Fruit fly (Drosophila melanogaster) whole organism, embryonic: ENCODE results near the gene CG17593.

Source experiments
- Abd-B ChIP-seq: fragments of 200-800 bp; sonication (Bioruptor generic); optimal IDR thresholded peaks from 2 replicates; lab custom pipeline; 2018; ENCODE audit warnings: missing biosample characterization, mild to moderate bottlenecking, missing genetic modification characterization, moderate library complexity
- CG10147 ChIP-seq: fragments of 200-800 bp; sonication (Bioruptor generic); optimal IDR thresholded peaks from 2 replicates; lab custom pipeline; 2019; ENCODE audit warnings: missing biosample characterization, mild to moderate bottlenecking, missing genetic modification characterization, moderate library complexity
- CG11085 ChIP-seq: fragments of 200-800 bp; sonication (Bioruptor generic); IDR thresholded peaks from 2 replicates; pipeline ENCODE4 v1.3.6; 2022; ENCODE audit warnings: missing biosample characterization, missing genetic modification characterization
- CG11504 ChIP-seq: fragments of 200-800 bp; sonication (Bioruptor generic); optimal IDR thresholded peaks from 3 replicates; lab custom pipeline; 2019; ENCODE audit warnings: missing biosample characterization, mild to moderate bottlenecking, missing genetic modification characterization, moderate library complexity
- CG12071 ChIP-seq: fragments of 200-800 bp; sonication (Bioruptor generic); optimal IDR thresholded peaks from 3 replicates; lab custom pipeline; 2018; ENCODE audit warnings: missing biosample characterization, mild to moderate bottlenecking, missing genetic modification characterization
- CG12659 ChIP-seq: fragments of 200-800 bp; sonication (Bioruptor generic); optimal IDR thresholded peaks from 3 replicates; lab custom pipeline; 2017; ENCODE audit warnings: mild to moderate bottlenecking, missing biosample characterization, missing genetic modification reagents, missing genetic modification characterization
- CG14710 ChIP-seq: fragments of 200-800 bp; sonication (Bioruptor generic); optimal IDR thresholded peaks from 3 replicates; lab custom pipeline; 2019; ENCODE audit warnings: missing biosample characterization, mild to moderate bottlenecking, missing genetic modification characterization, moderate library complexity
- CG15073 ChIP-seq: fragments of 200-800 bp; sonication (Bioruptor generic); optimal IDR thresholded peaks from 2 replicates; lab custom pipeline; 2016; ENCODE audit warnings: missing biosample characterization, missing genetic modification characterization
- CG16815 ChIP-seq: fragments of 200-800 bp; sonication (Bioruptor generic); optimal IDR thresholded peaks from 3 replicates; lab custom pipeline; 2017; ENCODE audit warnings: missing biosample characterization, mild to moderate bottlenecking, missing genetic modification characterization
- CG17186 ChIP-seq: fragments of 200-800 bp; sonication (Bioruptor generic); optimal IDR thresholded peaks from 3 replicates; lab custom pipeline; 2017; ENCODE audit warnings: missing biosample characterization, missing genetic modification reagents, missing genetic modification characterization
- CG17361 ChIP-seq: fragments of 200-800 bp; sonication (Bioruptor generic); IDR thresholded peaks from 3 replicates; pipeline ENCODE4 v1.3.6; 2022; ENCODE audit warnings: missing biosample characterization, missing genetic modification characterization
- CG2199 ChIP-seq: fragments of 200-800 bp; sonication (Bioruptor generic); IDR thresholded peaks from 3 replicates; pipeline ENCODE4 v1.3.6; 2022; ENCODE audit warnings: missing biosample characterization, missing genetic modification characterization
- CG3163 ChIP-seq: fragments of 200-800 bp; sonication (Bioruptor generic); optimal IDR thresholded peaks from 3 replicates; lab custom pipeline; 2016; ENCODE audit warnings: missing biosample characterization, missing genetic modification characterization
- CG33213 ChIP-seq: fragments of 200-800 bp; sonication (Bioruptor generic); optimal IDR thresholded peaks from 3 replicates; lab custom pipeline; 2016; ENCODE audit warnings: missing biosample characterization, missing genetic modification characterization
- CG34224 ChIP-seq: fragments of 200-800 bp; sonication (Bioruptor generic); IDR thresholded peaks from 3 replicates; pipeline ENCODE4 v1.3.6; 2022; ENCODE audit warnings: missing biosample characterization, missing genetic modification characterization; ENCODE audit not compliant: partially characterized antibody
- CG34422 ChIP-seq: fragments of 200-800 bp; sonication (Bioruptor generic); IDR thresholded peaks from 3 replicates; pipeline ENCODE4 v1.3.6; 2022; ENCODE audit warnings: missing biosample characterization, missing genetic modification characterization
- CG3838 ChIP-seq: fragments of 200-800 bp; sonication (Bioruptor generic); optimal IDR thresholded peaks from 3 replicates; lab custom pipeline; 2016; ENCODE audit warnings: missing biosample characterization, missing genetic modification characterization
- CG3995 ChIP-seq: fragments of 200-800 bp; sonication (Bioruptor generic); optimal IDR thresholded peaks from 3 replicates; lab custom pipeline; 2016; ENCODE audit warnings: missing biosample characterization, missing genetic modification characterization
- CG4404 ChIP-seq: fragments of 200-800 bp; sonication (Bioruptor generic); IDR thresholded peaks from 2 replicates; pipeline ENCODE4 v1.3.6; 2022; ENCODE audit warnings: missing biosample characterization, missing genetic modification characterization
- CG6689 ChIP-seq: fragments of 200-800 bp; sonication (Bioruptor generic); IDR thresholded peaks from 2 replicates; pipeline ENCODE4 v1.3.6; 2022; ENCODE audit warnings: missing biosample characterization, missing genetic modification characterization
- CG8924 ChIP-seq: fragments of 200-800 bp; optimal IDR thresholded peaks from 3 replicates; lab custom pipeline; 2019; ENCODE audit warnings: missing biosample characterization, mild to moderate bottlenecking, missing genetic modification characterization, moderate library complexity
- CG9727 ChIP-seq: fragments of 200-800 bp; sonication (Bioruptor generic); optimal IDR thresholded peaks from 3 replicates; lab custom pipeline; 2017; ENCODE audit warnings: missing biosample characterization, mild to moderate bottlenecking, missing genetic modification characterization
- HLH4C ChIP-seq: fragments of 200-800 bp; sonication (Bioruptor generic); IDR thresholded peaks from 3 replicates; pipeline ENCODE4 v1.3.6; 2022; ENCODE audit warnings: missing biosample characterization, missing genetic modification characterization; ENCODE audit not compliant: partially characterized antibody
- Hr39 ChIP-seq: fragments of >200 bp; optimal IDR thresholded peaks from 2 replicates; lab custom pipeline; 2017
- Lim3 ChIP-seq: fragments of 200-800 bp; sonication (Bioruptor generic); IDR thresholded peaks from 2 replicates; pipeline ENCODE4 v1.3.6; 2022; ENCODE audit warnings: missing biosample characterization, missing genetic modification characterization
- Oaz ChIP-seq: fragments of 200-800 bp; sonication (Bioruptor generic); IDR thresholded peaks from 2 replicates; pipeline ENCODE4 v1.3.6; 2022; ENCODE audit warnings: missing biosample characterization, missing genetic modification characterization
- Opbp ChIP-seq: fragments of 200-800 bp; sonication (Bioruptor generic); IDR thresholded peaks from 3 replicates; pipeline ENCODE4 v1.3.6; 2022; ENCODE audit warnings: missing biosample characterization, missing genetic modification characterization; ENCODE audit not compliant: partially characterized antibody
- Optix ChIP-seq: fragments of 200-800 bp; sonication (Bioruptor generic); IDR thresholded peaks from 3 replicates; pipeline ENCODE4 v1.3.6; 2022; ENCODE audit warnings: missing biosample characterization, missing genetic modification characterization
- Scr ChIP-seq: fragments of 200-800 bp; sonication (Bioruptor generic); IDR thresholded peaks from 2 replicates; pipeline ENCODE4 v1.3.6; 2022; ENCODE audit warnings: missing biosample characterization, missing genetic modification characterization; ENCODE audit not compliant: partially characterized antibody
- Sin3A ChIP-seq: fragments of >200 bp; optimal IDR thresholded peaks from 2 replicates; lab custom pipeline; 2018
- Six4 ChIP-seq: fragments of 200-800 bp; sonication (Bioruptor generic); optimal IDR thresholded peaks from 2 replicates; lab custom pipeline; 2016; ENCODE audit warnings: missing biosample characterization, missing genetic modification characterization
- Sry-β ChIP-seq: fragments of 200-800 bp; sonication (Bioruptor generic); optimal IDR thresholded peaks from 2 replicates; lab custom pipeline; 2018; ENCODE audit warnings: missing biosample characterization, mild to moderate bottlenecking, missing genetic modification characterization, moderate library complexity
- ap ChIP-seq: fragments of 200-800 bp; sonication (Bioruptor generic); IDR thresholded peaks from 2 replicates; pipeline ENCODE4 v1.3.6; 2022; ENCODE audit warnings: missing biosample characterization, missing genetic modification characterization
- cad ChIP-seq: fragments of >200 bp; optimal IDR thresholded peaks from 2 replicates; lab custom pipeline; 2017; ENCODE audit warnings: missing biosample characterization, missing genetic modification characterization
- chif ChIP-seq, 2 experiments: fragments of 200-800 bp; sonication (Bioruptor generic); optimal IDR thresholded peaks; 3 replicates each; lab custom pipeline; 2016; ENCODE audit warnings: missing biosample characterization in 2 of 2, missing genetic modification characterization in 2 of 2
- ewg ChIP-seq: fragments of 200-800 bp; sonication (Bioruptor generic); optimal IDR thresholded peaks from 3 replicates; lab custom pipeline; 2017; ENCODE audit warnings: mild to moderate bottlenecking, missing biosample characterization, missing genetic modification reagents, missing genetic modification characterization
- gt ChIP-seq: fragments of 200-800 bp; sonication (Bioruptor generic); IDR thresholded peaks from 2 replicates; pipeline ENCODE4 v1.3.6; 2022; ENCODE audit warnings: missing biosample characterization, missing genetic modification characterization
- hbn ChIP-seq: fragments of 200-800 bp; sonication (Bioruptor generic); IDR thresholded peaks from 2 replicates; pipeline ENCODE4 v1.3.6; 2022; ENCODE audit warnings: missing biosample characterization, missing genetic modification characterization; ENCODE audit not compliant: partially characterized antibody
- her ChIP-seq: fragments of 200-800 bp; sonication (Bioruptor generic); optimal IDR thresholded peaks from 2 replicates; lab custom pipeline; 2016; ENCODE audit warnings: missing biosample characterization, missing genetic modification characterization
- kay ChIP-seq: fragments of 200-800 bp; sonication (Bioruptor generic); optimal IDR thresholded peaks from 2 replicates; lab custom pipeline; 2016; ENCODE audit warnings: missing biosample characterization, missing genetic modification characterization
- knrl ChIP-seq: fragments of 200-800 bp; sonication (Bioruptor generic); IDR thresholded peaks from 3 replicates; pipeline ENCODE4 v1.3.6; 2022; ENCODE audit warnings: missing biosample characterization, missing genetic modification characterization; ENCODE audit not compliant: partially characterized antibody
- lola ChIP-seq, 3 experiments: fragments of >200 bp in 2 of 3; fragments of 200-800 bp in 1 of 3; sonication (Bioruptor generic) in 1 of 3; optimal IDR thresholded peaks; 2 replicates each; lab custom pipeline; 2017 to 2019; ENCODE audit warnings: missing biosample characterization in 3 of 3, missing genetic modification characterization in 3 of 3, mild to moderate bottlenecking in 1 of 3, moderate library complexity in 1 of 3
- lov ChIP-seq, 2 experiments: fragments of 200-800 bp in 1 of 2; fragments of >200 bp in 1 of 2; sonication (Bioruptor generic) in 1 of 2; IDR thresholded peaks in 1 of 2; optimal IDR thresholded peaks in 1 of 2; 2 replicates in 1 of 2; 3 replicates in 1 of 2; pipeline versions ENCODE4 v1.3.6 to Lab custom; 2017 to 2022; ENCODE audit warnings: missing biosample characterization in 1 of 2, missing genetic modification characterization in 1 of 2
- onecut ChIP-seq: fragments of 200-800 bp; sonication (Bioruptor generic); IDR thresholded peaks from 2 replicates; pipeline ENCODE4 v1.3.6; 2022; ENCODE audit warnings: missing biosample characterization, missing genetic modification characterization
- sim ChIP-seq: fragments of 200-800 bp; sonication (Bioruptor generic); IDR thresholded peaks from 2 replicates; pipeline ENCODE4 v1.3.6; 2022; ENCODE audit warnings: missing biosample characterization, missing genetic modification characterization
- trem ChIP-seq: fragments of 200-800 bp; optimal IDR thresholded peaks from 3 replicates; lab custom pipeline; 2019; ENCODE audit warnings: missing biosample characterization, mild to moderate bottlenecking, missing genetic modification characterization, moderate library complexity
- trh ChIP-seq: fragments of 200-800 bp; sonication (Bioruptor generic); optimal IDR thresholded peaks from 2 replicates; lab custom pipeline; 2016; ENCODE audit warnings: missing biosample characterization, missing genetic modification characterization
- ttk ChIP-seq: fragments of 200-800 bp; sonication (Bioruptor generic); IDR thresholded peaks from 2 replicates; pipeline ENCODE4 v2.1.2; 2022; ENCODE audit warnings: missing biosample characterization, missing genetic modification characterization
- vnd ChIP-seq: fragments of 200-800 bp; sonication (Bioruptor generic); IDR thresholded peaks from 3 replicates; pipeline ENCODE4 v1.3.6; 2022; ENCODE audit warnings: missing biosample characterization, missing genetic modification characterization; ENCODE audit not compliant: partially characterized antibody
- zfh1 ChIP-seq: fragments of 200-800 bp; sonication (Bioruptor generic); IDR thresholded peaks from 3 replicates; pipeline ENCODE4 v1.3.6; 2022; ENCODE audit warnings: missing biosample characterization, missing genetic modification characterization

The CG17593 gene

dm6 chr2L:3530186-3530832, 15.6 kb downstream of the CG17593 start, which contains the start of the genes Spindly and IFT57:
Gene Spindly (minus strand): TSS chr2L:3530317.
Gene IFT57 (plus strand): TSS chr2L:3530789.
- TF ChIP-seq Oaz (GFP tag; lab: Robert Waterston, UW) = no peak
- no peak for TF ChIP-seq CG11504 (tag; lab: Kevin White, UChicago)
- TF ChIP-seq lov (optimal IDR thresholded peaks at IDR 0.05; lab: Kevin White, UChicago) = no peak
- no peak for TF ChIP-seq lov (GFP tag; IDR thresholded peaks at IDR 0.05; lab: Robert Waterston, UW)
- TF ChIP-seq CG6689 (GFP tag; lab: Robert Waterston, UW) = no peak
- TF ChIP-seq ap (GFP tag; lab: Robert Waterston, UW) = no peak
- TF ChIP-seq CG12071 = no peak
- TF ChIP-seq Abd-B (GFP tag; lab: Kevin White, UChicago) = no peak
- TF ChIP-seq CG2199 (GFP tag; lab: Robert Waterston, UW) = no peak
- peak; percentile 15 for TF ChIP-seq Sin3A (lab: Kevin White, UChicago)
- no peak for TF ChIP-seq Six4 (GFP tag; lab: Kevin White, UChicago)
- TF ChIP-seq CG4404 (GFP tag; lab: Robert Waterston, UW) = no peak
- no peak for TF ChIP-seq CG34422 (GFP tag; lab: Robert Waterston, UW)
- TF ChIP-seq CG16815 (GFP tag; lab: Kevin White, UChicago) = no peak
- TF ChIP-seq trh (GFP tag; lab: Kevin White, UChicago) = no peak
- no peak for TF ChIP-seq CG3838 (GFP tag; lab: Kevin White, UChicago)
- TF ChIP-seq hbn (GFP tag; lab: Robert Waterston, UW) = peak; percentile 35; the same call in 1 of the 2 replicates
- peak; percentile 99 for TF ChIP-seq CG17186 (GFP tag; lab: Kevin White, UChicago)
- no peak for TF ChIP-seq sim (GFP tag; lab: Robert Waterston, UW)
- TF ChIP-seq Hr39 (lab: Kevin White, UChicago) = no peak
- TF ChIP-seq lola (GFP tag; optimal IDR thresholded peaks at IDR 0.05; lab: Kevin White, UChicago) = no peak
- TF ChIP-seq CG8924 (tag; lab: Kevin White, UChicago) = no peak
- TF ChIP-seq CG15073 = no peak
- TF ChIP-seq Opbp (GFP tag; lab: Robert Waterston, UW) = peak; percentile 68; the same call in 2 of the 3 replicates
- TF ChIP-seq ewg (GFP tag; lab: Kevin White, UChicago) = peak; percentile 17
- TF ChIP-seq knrl = 0 out of 3 replicates have a peak, but pooled peaks have one; percentile 33
- peak; percentile 67; the same call in 2 of the 3 replicates for TF ChIP-seq CG34224 (GFP tag; lab: Robert Waterston, UW)
- no peak for TF ChIP-seq CG33213 (GFP tag; lab: Kevin White, UChicago)
- TF ChIP-seq CG11085 (GFP tag; lab: Robert Waterston, UW) = no peak
- no peak for TF ChIP-seq gt (GFP tag; lab: Robert Waterston, UW)
- TF ChIP-seq vnd (GFP tag; lab: Robert Waterston, UW) = peak; percentile 51; the same call in 2 of the 3 replicates
- no peak for TF ChIP-seq onecut (GFP tag; lab: Robert Waterston, UW)
- no peak for TF ChIP-seq zfh1 (GFP tag; lab: Robert Waterston, UW)
- no peak for TF ChIP-seq Sry-β (GFP tag; lab: Kevin White, UChicago)
- TF ChIP-seq her (GFP tag; lab: Kevin White, UChicago) = no peak
- no peak for TF ChIP-seq kay (GFP tag; lab: Kevin White, UChicago)
- peak; percentile 4 for TF ChIP-seq CG14710 (tag; lab: Kevin White, UChicago)
- no peak for TF ChIP-seq cad (GFP tag; lab: Kevin White, UChicago)
- no peak for TF ChIP-seq CG12659
- TF ChIP-seq trem (tag; lab: Kevin White, UChicago) = peak; percentile 23
- TF ChIP-seq Lim3 (GFP tag; lab: Robert Waterston, UW) = no peak
- no peak for TF ChIP-seq ttk
- TF ChIP-seq Optix = no peak
- no peak for TF ChIP-seq CG3163 (GFP tag; lab: Kevin White, UChicago)
- 0 out of 3 replicates have a peak, but pooled peaks have one; percentile 27 for TF ChIP-seq CG17361 (GFP tag; lab: Robert Waterston, UW)
- peak; percentile 68 for TF ChIP-seq HLH4C
- TF ChIP-seq Scr (GFP tag; lab: Robert Waterston, UW) = peak; percentile 67
- TF ChIP-seq CG9727 = no peak
- no peak for TF ChIP-seq CG10147 (GFP tag; lab: Kevin White, UChicago)
- TF ChIP-seq chif (GFP tag; optimal IDR thresholded peaks at IDR 0.05; lab: Kevin White, UChicago) = no peak
- no peak for TF ChIP-seq CG3995
